In genomic region chrV:9692109-9692581, ce11 we compare ENCODE assay signal across 1 worm cellular context.
TF ChIP-seq lines count a peak whose summit lies in the region.

ztf-9 (minus strand) TSS chrV:9692159.

TF ChIP-seq in whole organism, L4 larva, 104 proteins besides CTCF, POLR2A, EP300 and RAD21 (continued from another document):
- peak; percentile 46; the same call in 1 of the 2 replicates for TF ChIP-seq dmd-6 (GFP tag; IDR thresholded peaks at IDR 0.05; lab: Robert Waterston, UW)
- no peak for TF ChIP-seq dpl-1 (GFP tag; optimal IDR thresholded peaks at IDR 0.05; lab: Kevin White, UChicago)
- TF ChIP-seq zip-2 (tag; optimal IDR thresholded peaks at IDR 0.05; lab: Kevin White, UChicago): no peak
- TF ChIP-seq aha-1 (tag; lab: Kevin White, UChicago): no peak
- TF ChIP-seq ctbp-1 (GFP tag; IDR thresholded peaks at IDR 0.05; lab: Robert Waterston, UW): peak; percentile 58; the same call in 1 of the 2 replicates
- peak; percentile 8 for TF ChIP-seq nhr-25 (tag; optimal IDR thresholded peaks at IDR 0.05; lab: Kevin White, UChicago; ENCODE audit: borderline replicate concordance, insufficient read depth)
- TF ChIP-seq php-3 (GFP tag; IDR thresholded peaks at IDR 0.05; lab: Robert Waterston, UW): no peak
- TF ChIP-seq ztf-11 (tag; optimal IDR thresholded peaks at IDR 0.05; lab: Kevin White, UChicago): no peak
- no peak for TF ChIP-seq ceh-28 (tag; optimal IDR thresholded peaks at IDR 0.05; lab: Kevin White, UChicago)
- no peak for TF ChIP-seq dmd-8 (GFP tag; IDR thresholded peaks at IDR 0.05; lab: Robert Waterston, UW)
- no peak for TF ChIP-seq tag-97 (GFP tag; IDR thresholded peaks at IDR 0.05; lab: Robert Waterston, UW)
- no peak for TF ChIP-seq aly-2 (tag; optimal IDR thresholded peaks at IDR 0.05; lab: Kevin White, UChicago)
- TF ChIP-seq mdt-29 (GFP tag; IDR thresholded peaks at IDR 0.05; lab: Robert Waterston, UW): no peak
- peak; percentile 48 for TF ChIP-seq rbr-2 (tag; optimal IDR thresholded peaks at IDR 0.05; lab: Kevin White, UChicago)
- no peak for TF ChIP-seq D1046.2 (GFP tag; IDR thresholded peaks at IDR 0.05; lab: Robert Waterston, UW)
- no peak for TF ChIP-seq ceh-62 (tag; optimal IDR thresholded peaks at IDR 0.05; lab: Kevin White, UChicago)
- TF ChIP-seq daf-19 (GFP tag; conservative IDR thresholded peaks at IDR 0.05; lab: Robert Waterston, UW): no peak
- no peak for TF ChIP-seq ceh-20 (GFP tag; IDR thresholded peaks at IDR 0.05; lab: Robert Waterston, UW)
- TF ChIP-seq ztf-7 (tag; optimal IDR thresholded peaks at IDR 0.05; lab: Kevin White, UChicago): no peak
- no peak for TF ChIP-seq snpc-4 (tag; optimal IDR thresholded peaks at IDR 0.05; lab: Kevin White, UChicago)
- no peak for TF ChIP-seq nhr-10 (tag; optimal IDR thresholded peaks at IDR 0.05; lab: Kevin White, UChicago)
- no peak for TF ChIP-seq mxl-2 (GFP tag; conservative IDR thresholded peaks at IDR 0.05; lab: Robert Waterston, UW)
- no peak for TF ChIP-seq gei-8 (GFP tag; optimal IDR thresholded peaks at IDR 0.05; lab: Kevin White, UChicago)
- no peak for TF ChIP-seq duxl-1 (tag; optimal IDR thresholded peaks at IDR 0.05; lab: Kevin White, UChicago; ENCODE audit: poor library complexity)
- TF ChIP-seq zag-1 (tag; optimal IDR thresholded peaks at IDR 0.05; lab: Kevin White, UChicago): no peak
- TF ChIP-seq pha-4 (GFP tag; IDR thresholded peaks at IDR 0.05; lab: Robert Waterston, UW): peak; percentile 66; the same call in 1 of the 2 replicates
- TF ChIP-seq pha-4 (tag; optimal IDR thresholded peaks at IDR 0.05; lab: Kevin White, UChicago): no peak
- TF ChIP-seq hlh-11 (tag; optimal IDR thresholded peaks at IDR 0.05; lab: Kevin White, UChicago): peak; percentile 77
- TF ChIP-seq ceh-82 (tag; optimal IDR thresholded peaks at IDR 0.05; lab: Kevin White, UChicago): no peak
- no peak for TF ChIP-seq cey-2 (tag; optimal IDR thresholded peaks at IDR 0.05; lab: Kevin White, UChicago; ENCODE audit: borderline replicate concordance, insufficient read depth)
- TF ChIP-seq nhr-42 (GFP tag; IDR thresholded peaks at IDR 0.05; lab: Robert Waterston, UW): no peak
- TF ChIP-seq F37D6.2 (tag; optimal IDR thresholded peaks at IDR 0.05; lab: Kevin White, UChicago): no peak
- TF ChIP-seq ceh-32 (tag; optimal IDR thresholded peaks at IDR 0.05; lab: Kevin White, UChicago; ENCODE audit: poor library complexity): no peak
- no peak for TF ChIP-seq ZK546.5 (tag; optimal IDR thresholded peaks at IDR 0.05; lab: Kevin White, UChicago)
- TF ChIP-seq nhr-48 (tag; optimal IDR thresholded peaks at IDR 0.05; lab: Kevin White, UChicago): no peak
- TF ChIP-seq F49E8.2 (tag; optimal IDR thresholded peaks at IDR 0.05; lab: Kevin White, UChicago; ENCODE audit: borderline replicate concordance): no peak
- no peak for TF ChIP-seq nhr-6 (tag; optimal IDR thresholded peaks at IDR 0.05; lab: Kevin White, UChicago)
- no peak for TF ChIP-seq tra-1 (GFP tag; IDR thresholded peaks at IDR 0.05; lab: Robert Waterston, UW)
- TF ChIP-seq hmg-1.1 (GFP tag; IDR thresholded peaks at IDR 0.05; lab: Robert Waterston, UW): peak; percentile 83
- TF ChIP-seq F10B5.3 (tag; optimal IDR thresholded peaks at IDR 0.05; lab: Kevin White, UChicago): no peak
- TF ChIP-seq T20F7.1 (GFP tag; optimal IDR thresholded peaks at IDR 0.05; lab: Kevin White, UChicago): no peak
- no peak for TF ChIP-seq egl-43 (GFP tag; IDR thresholded peaks at IDR 0.05; lab: Robert Waterston, UW)
- TF ChIP-seq lin-29 (GFP tag; IDR thresholded peaks at IDR 0.05; lab: Robert Waterston, UW): no peak
- TF ChIP-seq hlh-30 (tag; optimal IDR thresholded peaks at IDR 0.05; lab: Kevin White, UChicago; ENCODE audit: insufficient read depth): no peak
- peak; percentile 71 for TF ChIP-seq mep-1 (tag; optimal IDR thresholded peaks at IDR 0.05; lab: Kevin White, UChicago)
- peak; percentile 44 for TF ChIP-seq lin-13 (GFP tag; optimal IDR thresholded peaks at IDR 0.05; lab: Kevin White, UChicago)
- TF ChIP-seq F26F4.8 (GFP tag; conservative IDR thresholded peaks at IDR 0.05; lab: Robert Waterston, UW): no peak
- TF ChIP-seq jun-1 (tag; optimal IDR thresholded peaks at IDR 0.05; lab: Kevin White, UChicago): no peak
- TF ChIP-seq spr-3 (GFP tag; optimal IDR thresholded peaks at IDR 0.05; lab: Kevin White, UChicago): no peak
- no peak for TF ChIP-seq F44E2.7 (GFP tag; IDR thresholded peaks at IDR 0.05; lab: Robert Waterston, UW)
- no peak for TF ChIP-seq lin-15B (tag; optimal IDR thresholded peaks at IDR 0.05; lab: Kevin White, UChicago)
- TF ChIP-seq nhr-11 (tag; optimal IDR thresholded peaks at IDR 0.05; lab: Kevin White, UChicago): no peak
- peak; percentile 50 for TF ChIP-seq dve-1 (tag; optimal IDR thresholded peaks at IDR 0.05; lab: Kevin White, UChicago; ENCODE audit: insufficient read depth)
- TF ChIP-seq nhr-76 (tag; optimal IDR thresholded peaks at IDR 0.05; lab: Kevin White, UChicago): no peak
- peak; percentile 79 for TF ChIP-seq nhr-28 (tag; optimal IDR thresholded peaks at IDR 0.05; lab: Kevin White, UChicago)
- no peak for TF ChIP-seq nhr-111 (GFP tag; optimal IDR thresholded peaks at IDR 0.05; lab: Kevin White, UChicago)
- TF ChIP-seq daf-12 (tag; optimal IDR thresholded peaks at IDR 0.05; lab: Kevin White, UChicago): no peak
- TF ChIP-seq lir-3 (tag; optimal IDR thresholded peaks at IDR 0.05; lab: Kevin White, UChicago): no peak
- TF ChIP-seq unc-130 (GFP tag; optimal IDR thresholded peaks at IDR 0.05; lab: Kevin White, UChicago): no peak
- no peak for TF ChIP-seq skn-1 (tag; optimal IDR thresholded peaks at IDR 0.05; lab: Kevin White, UChicago)
- no peak; the same call in 1 of the 2 replicates for TF ChIP-seq lin-38 (GFP tag; IDR thresholded peaks at IDR 0.05; lab: Robert Waterston, UW)
- TF ChIP-seq ceh-44 (GFP tag; IDR thresholded peaks at IDR 0.05; lab: Robert Waterston, UW): no peak
- no peak for TF ChIP-seq spr-1 (tag; optimal IDR thresholded peaks at IDR 0.05; lab: Kevin White, UChicago)
